Fruit fly (Drosophila melanogaster) whole organism, embryonic: ENCODE data around the gene Apoltp.

Experiments
- Atf3 ChIP-seq: fragments of 200-800 bp; sonication (Bioruptor generic); optimal IDR thresholded peaks from 3 replicates; lab custom pipeline; 2016; ENCODE audit warnings: missing biosample characterization, missing genetic modification characterization
- Bdp1 ChIP-seq: fragments of 200-800 bp; sonication (Bioruptor generic); optimal IDR thresholded peaks from 3 replicates; lab custom pipeline; 2016; ENCODE audit warnings: missing biosample characterization, missing genetic modification characterization
- CG10431 ChIP-seq: fragments of 200-800 bp; sonication (Bioruptor generic); optimal IDR thresholded peaks from 3 replicates; lab custom pipeline; 2018; ENCODE audit warnings: missing biosample characterization, mild to moderate bottlenecking, missing genetic modification characterization
- CG10462 ChIP-seq: fragments of 200-800 bp; sonication (Bioruptor generic); optimal IDR thresholded peaks from 2 replicates; lab custom pipeline; 2016; ENCODE audit warnings: missing biosample characterization, missing genetic modification characterization
- CG11456 ChIP-seq: fragments of 200-800 bp; sonication (Bioruptor generic); IDR thresholded peaks from 3 replicates; pipeline ENCODE4 v1.3.6; 2022; ENCODE audit warnings: missing biosample characterization, missing genetic modification characterization
- CG12299 ChIP-seq: fragments of 200-800 bp; sonication (Bioruptor generic); optimal IDR thresholded peaks from 2 replicates; lab custom pipeline; 2018; ENCODE audit warnings: missing biosample characterization, mild to moderate bottlenecking, missing genetic modification characterization
- CG13287 ChIP-seq: fragments of 200-800 bp; sonication (Bioruptor generic); IDR thresholded peaks from 2 replicates; pipeline ENCODE4 v1.3.6; 2022; ENCODE audit warnings: missing biosample characterization, missing genetic modification characterization; ENCODE audit not compliant: partially characterized antibody
- CG15479 ChIP-seq: fragments of 200-800 bp; sonication (Bioruptor generic); optimal IDR thresholded peaks from 3 replicates; lab custom pipeline; 2019; ENCODE audit warnings: missing biosample characterization, mild to moderate bottlenecking, missing genetic modification characterization, moderate library complexity
- CG15601 ChIP-seq: fragments of 200-800 bp; sonication (Bioruptor generic); optimal IDR thresholded peaks from 3 replicates; lab custom pipeline; 2019; ENCODE audit warnings: missing biosample characterization, mild to moderate bottlenecking, missing genetic modification characterization, moderate library complexity
- CG1603 ChIP-seq: fragments of 200-800 bp; sonication (Bioruptor generic); optimal IDR thresholded peaks from 2 replicates; lab custom pipeline; 2019; ENCODE audit warnings: missing biosample characterization, mild to moderate bottlenecking, missing genetic modification characterization, moderate library complexity
- CG17568 ChIP-seq: fragments of 200-800 bp; sonication (Bioruptor generic); optimal IDR thresholded peaks from 2 replicates; lab custom pipeline; 2018; ENCODE audit warnings: missing biosample characterization, mild to moderate bottlenecking, missing genetic modification characterization, moderate library complexity
- CG2202 ChIP-seq: fragments of 200-800 bp; sonication (Bioruptor generic); optimal IDR thresholded peaks from 2 replicates; lab custom pipeline; 2018; ENCODE audit warnings: missing biosample characterization, mild to moderate bottlenecking, missing genetic modification characterization
- CG31441 ChIP-seq: fragments of 200-800 bp; sonication (Bioruptor generic); IDR thresholded peaks from 2 replicates; pipeline ENCODE4 v1.3.6; 2022; ENCODE audit warnings: missing biosample characterization, missing genetic modification characterization
- CG32532 ChIP-seq: fragments of 200-800 bp; sonication (Bioruptor generic); IDR thresholded peaks from 2 replicates; pipeline ENCODE4 v1.3.6; 2022; ENCODE audit warnings: missing biosample characterization, missing genetic modification characterization
- CG3726 ChIP-seq: fragments of 200-800 bp; sonication (Bioruptor generic); IDR thresholded peaks from 3 replicates; pipeline ENCODE4, ENCODE4 v1.3.6; 2022; ENCODE audit warnings: missing biosample characterization, missing genetic modification characterization
- CG4328 ChIP-seq: fragments of 200-800 bp; sonication (Bioruptor generic); optimal IDR thresholded peaks from 3 replicates; lab custom pipeline; 2017; ENCODE audit warnings: missing biosample characterization, missing genetic modification reagents, missing genetic modification characterization
- CG4404 ChIP-seq: fragments of 200-800 bp; sonication (Bioruptor generic); IDR thresholded peaks from 2 replicates; pipeline ENCODE4 v1.3.6; 2022; ENCODE audit warnings: missing biosample characterization, missing genetic modification characterization
- CG7357 ChIP-seq: fragments of 200-800 bp; sonication (Bioruptor generic); IDR thresholded peaks from 3 replicates; pipeline ENCODE4 v1.3.6; 2022; ENCODE audit warnings: missing biosample characterization, missing genetic modification characterization
- CG7786 ChIP-seq: fragments of 200-800 bp; sonication (Bioruptor generic); optimal IDR thresholded peaks from 2 replicates; lab custom pipeline; 2016; ENCODE audit warnings: missing biosample characterization, missing genetic modification characterization
- CG8359 ChIP-seq: fragments of 200-800 bp; sonication (Bioruptor generic); optimal IDR thresholded peaks from 2 replicates; lab custom pipeline; 2017; ENCODE audit warnings: missing biosample characterization, mild to moderate bottlenecking, missing genetic modification characterization, borderline replicate concordance
- CG9817 ChIP-seq: fragments of 200-800 bp; sonication (Bioruptor generic); optimal IDR thresholded peaks from 2 replicates; lab custom pipeline; 2018; ENCODE audit warnings: missing biosample characterization, mild to moderate bottlenecking, missing genetic modification characterization, moderate library complexity
- Dbx ChIP-seq: fragments of 200-800 bp; sonication (Bioruptor generic); IDR thresholded peaks from 3 replicates; pipeline ENCODE4 v1.3.6; 2022; ENCODE audit warnings: missing biosample characterization, missing genetic modification characterization
- HLH4C ChIP-seq: fragments of 200-800 bp; sonication (Bioruptor generic); IDR thresholded peaks from 3 replicates; pipeline ENCODE4 v1.3.6; 2022; ENCODE audit warnings: missing biosample characterization, missing genetic modification characterization; ENCODE audit not compliant: partially characterized antibody
- HLH54F ChIP-seq: fragments of 200-800 bp; sonication (Bioruptor generic); optimal IDR thresholded peaks from 3 replicates; lab custom pipeline; 2016; ENCODE audit warnings: missing biosample characterization, missing genetic modification characterization
- Hr39 ChIP-seq: fragments of >200 bp; optimal IDR thresholded peaks from 2 replicates; lab custom pipeline; 2017
- Jarid2 ChIP-seq: fragments of 200-800 bp; sonication (Bioruptor generic); optimal IDR thresholded peaks from 3 replicates; lab custom pipeline; 2017; ENCODE audit warnings: mild to moderate bottlenecking, missing biosample characterization, missing genetic modification reagents, missing genetic modification characterization
- MTF-1 ChIP-seq: fragments of 200-800 bp; sonication (Bioruptor generic); optimal IDR thresholded peaks from 2 replicates; lab custom pipeline; 2018; ENCODE audit warnings: missing biosample characterization, mild to moderate bottlenecking, missing genetic modification characterization, borderline replicate concordance
- Med ChIP-seq: fragments of 200-800 bp; sonication (Bioruptor generic); peaks from one replicate; lab custom pipeline; 2016; ENCODE audit warnings: missing biosample characterization, missing genetic modification characterization, mild to moderate bottlenecking, inconsistent platforms, moderate library complexity
- PHDP ChIP-seq: fragments of 200-800 bp; sonication (Bioruptor generic); optimal IDR thresholded peaks from 3 replicates; lab custom pipeline; 2018; ENCODE audit warnings: missing biosample characterization, mild to moderate bottlenecking, missing genetic modification characterization, moderate library complexity
- cato ChIP-seq: fragments of 200-800 bp; sonication (Bioruptor generic); optimal IDR thresholded peaks from 2 replicates; lab custom pipeline; 2016; ENCODE audit warnings: missing biosample characterization, missing genetic modification characterization, borderline replicate concordance
- crp ChIP-seq, 2 experiments: fragments of 200-800 bp; sonication (Bioruptor generic); optimal IDR thresholded peaks; 2 replicates in 1 of 2; 3 replicates in 1 of 2; lab custom pipeline; 2017; ENCODE audit warnings: missing biosample characterization in 2 of 2, missing genetic modification characterization in 2 of 2, mild to moderate bottlenecking in 1 of 2, moderate library complexity in 1 of 2
- dati ChIP-seq: fragments of 200-800 bp; sonication (Bioruptor generic); IDR thresholded peaks from 2 replicates; pipeline ENCODE4 v1.3.6; 2022; ENCODE audit warnings: missing biosample characterization, missing genetic modification characterization
- ewg ChIP-seq: fragments of 200-800 bp; sonication (Bioruptor generic); optimal IDR thresholded peaks from 3 replicates; lab custom pipeline; 2017; ENCODE audit warnings: mild to moderate bottlenecking, missing biosample characterization, missing genetic modification reagents, missing genetic modification characterization
- gfzf ChIP-seq: fragments of 200-800 bp; sonication (Bioruptor generic); optimal IDR thresholded peaks from 2 replicates; lab custom pipeline; 2016; ENCODE audit warnings: missing biosample characterization, mild to moderate bottlenecking, missing genetic modification characterization, moderate library complexity
- ham ChIP-seq: fragments of 200-800 bp; sonication (Bioruptor generic); IDR thresholded peaks from 2 replicates; pipeline ENCODE4 v1.3.6; 2022; ENCODE audit warnings: missing biosample characterization, missing genetic modification characterization
- hb ChIP-seq: fragments of 200-800 bp; sonication (Bioruptor generic); IDR thresholded peaks from 3 replicates; pipeline ENCODE4 v1.3.6; 2022; ENCODE audit warnings: missing biosample characterization, missing genetic modification characterization; ENCODE audit not compliant: partially characterized antibody
- hbn ChIP-seq: fragments of 200-800 bp; sonication (Bioruptor generic); IDR thresholded peaks from 2 replicates; pipeline ENCODE4 v1.3.6; 2022; ENCODE audit warnings: missing biosample characterization, missing genetic modification characterization; ENCODE audit not compliant: partially characterized antibody
- nau ChIP-seq: fragments of 200-800 bp; sonication (Bioruptor generic); optimal IDR thresholded peaks from 3 replicates; lab custom pipeline; 2017; ENCODE audit warnings: missing biosample characterization, mild to moderate bottlenecking, missing genetic modification characterization, missing genetic modification reagents
- salm ChIP-seq: fragments of 200-800 bp; sonication (Bioruptor generic); optimal IDR thresholded peaks from 2 replicates; lab custom pipeline; 2018; ENCODE audit warnings: missing biosample characterization, mild to moderate bottlenecking, missing genetic modification characterization
- scrt ChIP-seq: fragments of 200-800 bp; sonication (Bioruptor generic); optimal IDR thresholded peaks from 2 replicates; lab custom pipeline; 2018; ENCODE audit warnings: missing biosample characterization, mild to moderate bottlenecking, missing genetic modification characterization, moderate library complexity
- slou ChIP-seq: fragments of 200-800 bp; sonication (Bioruptor generic); optimal IDR thresholded peaks from 3 replicates; lab custom pipeline; 2016; ENCODE audit warnings: missing biosample characterization, missing genetic modification characterization
- tgo ChIP-seq: fragments of 200-800 bp; sonication (Bioruptor generic); IDR thresholded peaks from 3 replicates; pipeline ENCODE4 v1.3.6; 2022; ENCODE audit warnings: missing biosample characterization, missing genetic modification characterization
- trh ChIP-seq: fragments of 200-800 bp; sonication (Bioruptor generic); optimal IDR thresholded peaks from 2 replicates; lab custom pipeline; 2016; ENCODE audit warnings: missing biosample characterization, missing genetic modification characterization

Apoltp gene

dm6 chr2L:9697561-9697960 lies 63.6 kb downstream of the Apoltp start (continued):
- TF ChIP-seq CG8359 (GFP tag; lab: Kevin White, UChicago) = no peak
- TF ChIP-seq CG15601 (tag; lab: Kevin White, UChicago) = no peak
- no peak for TF ChIP-seq CG17568 (GFP tag; lab: Kevin White, UChicago)
- TF ChIP-seq trh = no peak
- TF ChIP-seq PHDP = no peak
- no peak for TF ChIP-seq CG11456
- no peak for TF ChIP-seq CG4404 (GFP tag; lab: Robert Waterston, UW)
- TF ChIP-seq scrt (GFP tag; lab: Kevin White, UChicago) = no peak
- no peak for TF ChIP-seq crp (GFP tag; optimal IDR thresholded peaks at IDR 0.05; lab: Kevin White, UChicago)
- TF ChIP-seq CG12299 (tag; lab: Kevin White, UChicago) = no peak
- no peak for TF ChIP-seq CG10462 (GFP tag; lab: Kevin White, UChicago)
- TF ChIP-seq ham = no peak
- TF ChIP-seq salm = no peak
- TF ChIP-seq MTF-1 (GFP tag; lab: Kevin White, UChicago) = no peak
- no peak for TF ChIP-seq CG9817
- no peak for TF ChIP-seq HLH4C (GFP tag; lab: Robert Waterston, UW)
- no peak for TF ChIP-seq Atf3
- no peak for TF ChIP-seq nau (GFP tag; lab: Kevin White, UChicago)
- no peak for TF ChIP-seq HLH54F (GFP tag; lab: Kevin White, UChicago)
- 0 out of 3 replicates have a peak, but pooled peaks have one; percentile 36 for TF ChIP-seq Dbx (GFP tag; lab: Robert Waterston, UW)
- no peak for TF ChIP-seq Bdp1 (GFP tag; lab: Kevin White, UChicago)
- TF ChIP-seq slou (GFP tag; lab: Kevin White, UChicago) = no peak
- 0 out of 3 replicates have a peak, but pooled peaks have one; percentile 29 for TF ChIP-seq hb (GFP tag; lab: Robert Waterston, UW)
- no peak for TF ChIP-seq hbn (GFP tag; lab: Robert Waterston, UW)
- no peak for TF ChIP-seq CG2202 (tag; lab: Kevin White, UChicago)
- TF ChIP-seq CG13287 (GFP tag; lab: Robert Waterston, UW) = no peak
- TF ChIP-seq CG10431 (GFP tag; lab: Kevin White, UChicago) = no peak
- 0 out of 2 replicates have a peak, but pooled peaks have one; percentile 10 for TF ChIP-seq dati (GFP tag; lab: Robert Waterston, UW)
- no peak for TF ChIP-seq gfzf (GFP tag; lab: Kevin White, UChicago)
- TF ChIP-seq CG7786 (GFP tag; lab: Kevin White, UChicago) = no peak
- no peak for TF ChIP-seq CG15479 (GFP tag; lab: Kevin White, UChicago)
- no peak for TF ChIP-seq CG4328 (GFP tag; lab: Kevin White, UChicago)
- no peak for TF ChIP-seq tgo (GFP tag; lab: Robert Waterston, UW)
- TF ChIP-seq CG3726 (GFP tag; lab: Robert Waterston, UW) = 0 out of 3 replicates have a peak, but pooled peaks have one; percentile 12
- TF ChIP-seq Hr39 (lab: Kevin White, UChicago) = peak; percentile 54
- TF ChIP-seq Med (GFP tag; lab: Kevin White, UChicago) = peak; percentile 54
- no peak for TF ChIP-seq CG7357 (GFP tag; lab: Robert Waterston, UW)
- no peak for TF ChIP-seq ewg (GFP tag; lab: Kevin White, UChicago)
- no peak for TF ChIP-seq Jarid2
- TF ChIP-seq cato (GFP tag; lab: Kevin White, UChicago) = no peak
- TF ChIP-seq CG32532 (GFP tag; lab: Robert Waterston, UW) = peak; percentile 50
- no peak for TF ChIP-seq CG1603 (tag; lab: Kevin White, UChicago)
- TF ChIP-seq CG31441 (GFP tag; lab: Robert Waterston, UW) = no peak
